Worm (Caenorhabditis elegans) whole organism, young adult: ENCODE measurements around the gene metl-6.

Source experiments
- B0019.2 ChIP-seq: fragments of 200-800 bp; sonication (Bioruptor generic); conservative IDR thresholded peaks from 2 replicates; pipeline ENCODE4 v1.3.6; 2022; ENCODE audit warnings: missing genetic modification reagents, missing genetic modification characterization, missing compliant biosample characterization
- B0336.3 ChIP-seq: fragments of 200-800 bp; sonication (Bioruptor generic); IDR thresholded peaks from 2 replicates; pipeline ENCODE4 v1.3.6; 2022; ENCODE audit warnings: missing genetic modification characterization, missing compliant biosample characterization
- C17E4.6 ChIP-seq: fragments of 200-800 bp; sonication (Bioruptor generic); IDR thresholded peaks from 2 replicates; pipeline ENCODE4 v1.3.6; 2022; ENCODE audit warnings: missing genetic modification reagents, missing genetic modification characterization, missing compliant biosample characterization
- F10E7.11 ChIP-seq: sonication (generic microtip); optimal IDR thresholded peaks from 2 replicates; lab custom pipeline; 2017; ENCODE audit warnings: mild to moderate bottlenecking, missing genetic modification characterization, moderate library complexity, missing compliant biosample characterization
- F37B4.10 ChIP-seq: fragments of 200-800 bp; sonication (Bioruptor generic); IDR thresholded peaks from 2 replicates; pipeline ENCODE4 v1.3.6; 2022; ENCODE audit warnings: missing genetic modification characterization, missing compliant biosample characterization
- F49E8.2 ChIP-seq: sonication (generic microtip); optimal IDR thresholded peaks from 3 replicates; lab custom pipeline; 2017; ENCODE audit warnings: missing genetic modification characterization, mild to moderate bottlenecking, missing compliant biosample characterization, antibody characterized with exemption, moderate library complexity; ENCODE audit not compliant: insufficient read depth
- F52B5.7 ChIP-seq: sonication (generic microtip); optimal IDR thresholded peaks from 2 replicates; lab custom pipeline; 2016; ENCODE audit warnings: mild to moderate bottlenecking, missing genetic modification characterization, missing compliant biosample characterization
- T26A5.8 ChIP-seq: sonication (generic microtip); optimal IDR thresholded peaks from 2 replicates; lab custom pipeline; 2016; ENCODE audit warnings: missing genetic modification characterization, missing compliant biosample characterization
- ama-1 ChIP-seq, 3 experiments: fragments of 150-350 bp in 1 of 3; sonication (generic microtip) in 2 of 3; optimal IDR thresholded peaks; 2 replicates each; lab custom pipeline; 2014 to 2018; ENCODE audit warnings: missing biosample characterization in 2 of 3, missing genetic modification characterization in 2 of 3, missing genetic modification reagents in 2 of 3
- aptf-3 ChIP-seq: fragments of 200-800 bp; sonication (Bioruptor generic); IDR thresholded peaks from 2 replicates; pipeline ENCODE4 v1.3.6; 2022; ENCODE audit warnings: missing genetic modification characterization, missing compliant biosample characterization
- atf-7 ChIP-seq: sonication (generic microtip); optimal IDR thresholded peaks from 2 replicates; lab custom pipeline; 2017; ENCODE audit warnings: mild to moderate bottlenecking, missing genetic modification characterization, missing compliant biosample characterization
- athp-1 ChIP-seq: sonication (generic microtip); optimal IDR thresholded peaks from 2 replicates; lab custom pipeline; 2017; ENCODE audit warnings: mild to moderate bottlenecking, missing genetic modification characterization, missing compliant biosample characterization
- attf-5 ChIP-seq: fragments of 200-800 bp; sonication (Bioruptor generic); optimal IDR thresholded peaks from 2 replicates; lab custom pipeline; 2018; ENCODE audit warnings: mild to moderate bottlenecking, missing genetic modification characterization, missing compliant biosample characterization
- cebp-1 ChIP-seq, 2 experiments: fragments of 200-800 bp in 1 of 2; sonication (Bioruptor generic) in 1 of 2; sonication (generic microtip) in 1 of 2; IDR thresholded peaks in 1 of 2; optimal IDR thresholded peaks in 1 of 2; 2 replicates each; pipeline versions ENCODE4 v1.3.6 to Lab custom; 2017 to 2022; ENCODE audit warnings: missing compliant biosample characterization in 2 of 2, missing genetic modification characterization in 2 of 2, mild to moderate bottlenecking in 1 of 2, missing genetic modification reagents in 1 of 2, moderate library complexity in 1 of 2
- cebp-2 ChIP-seq: fragments of 200-800 bp; sonication (Bioruptor generic); IDR thresholded peaks from 2 replicates; pipeline ENCODE4 v1.3.6; 2022; ENCODE audit warnings: missing genetic modification characterization, missing compliant biosample characterization
- ceh-100 ChIP-seq: fragments of 200-800 bp; sonication (Bioruptor generic); IDR thresholded peaks from 2 replicates; pipeline ENCODE4 v1.3.6; 2022; ENCODE audit warnings: missing genetic modification reagents, missing genetic modification characterization, missing compliant biosample characterization
- ceh-79 ChIP-seq: sonication (generic microtip); optimal IDR thresholded peaks from 2 replicates; lab custom pipeline; 2017; ENCODE audit warnings: mild to moderate bottlenecking, missing genetic modification characterization, missing compliant biosample characterization
- chd-7 ChIP-seq: sonication (generic microtip); optimal IDR thresholded peaks from 2 replicates; lab custom pipeline; 2016; ENCODE audit warnings: mild to moderate bottlenecking, missing genetic modification characterization, moderate library complexity, missing compliant biosample characterization
- efl-1 ChIP-seq: fragments of 150-350 bp; optimal IDR thresholded peaks from 2 replicates; lab custom pipeline; 2014; ENCODE audit warnings: missing biosample characterization, missing genetic modification reagents, missing genetic modification characterization
- ekl-4 ChIP-seq: fragments of 200-800 bp; sonication (Bioruptor generic); IDR thresholded peaks from 2 replicates; pipeline ENCODE4 v1.3.6; 2022; ENCODE audit warnings: missing genetic modification reagents, missing genetic modification characterization, missing compliant biosample characterization
- gei-17 ChIP-seq: fragments of 200-800 bp; sonication (Bioruptor generic); optimal IDR thresholded peaks from 2 replicates; lab custom pipeline; 2018; ENCODE audit warnings: mild to moderate bottlenecking, missing genetic modification characterization, missing compliant biosample characterization
- him-1 ChIP-seq: sonication (generic microtip); optimal IDR thresholded peaks from 2 replicates; lab custom pipeline; 2016; ENCODE audit warnings: missing genotype, missing genetic modification reagents, missing genetic modification characterization, missing compliant biosample characterization
- hmg-1.2 ChIP-seq: fragments of 200-800 bp; sonication (Bioruptor generic); IDR thresholded peaks from 2 replicates; pipeline ENCODE4 v1.3.6; 2022; ENCODE audit warnings: missing genetic modification reagents, missing genetic modification characterization, missing compliant biosample characterization
- hrde-1 ChIP-seq: sonication (generic microtip); optimal IDR thresholded peaks from 2 replicates; lab custom pipeline; 2016; ENCODE audit warnings: missing genetic modification characterization, mild to moderate bottlenecking, missing compliant biosample characterization, moderate library complexity, missing genotype, missing genetic modification reagents, borderline replicate concordance
- hsf-1 ChIP-seq: fragments of 200-800 bp; sonication (Bioruptor generic); IDR thresholded peaks from 2 replicates; pipeline ENCODE4 v1.3.6; 2022; ENCODE audit warnings: missing genetic modification reagents, missing genetic modification characterization, missing compliant biosample characterization
- let-607 ChIP-seq, 2 experiments: fragments of 200-800 bp in 1 of 2; sonication (Bioruptor generic) in 1 of 2; sonication (generic microtip) in 1 of 2; optimal IDR thresholded peaks; 2 replicates each; lab custom pipeline; 2016 to 2018; ENCODE audit warnings: mild to moderate bottlenecking in 2 of 2, missing compliant biosample characterization in 2 of 2, missing genetic modification characterization in 2 of 2, moderate library complexity in 2 of 2, missing genotype in 1 of 2
- lin-26 ChIP-seq: fragments of 200-800 bp; sonication (Bioruptor generic); IDR thresholded peaks from 2 replicates; pipeline ENCODE4 v1.3.6; 2022; ENCODE audit warnings: missing genetic modification reagents, missing genetic modification characterization, missing compliant biosample characterization
- madf-6 ChIP-seq: fragments of 200-800 bp; sonication (Bioruptor generic); IDR thresholded peaks from 2 replicates; pipeline ENCODE4 v1.3.6; 2022; ENCODE audit warnings: missing genetic modification reagents, missing genetic modification characterization, missing compliant biosample characterization
- nfya-1 ChIP-seq: sonication (generic microtip); optimal IDR thresholded peaks from 2 replicates; lab custom pipeline; 2017; ENCODE audit warnings: antibody characterized with exemption, missing compliant biosample characterization, missing genetic modification characterization, borderline replicate concordance; ENCODE audit not compliant: insufficient read depth
- nfyb-1 ChIP-seq: fragments of 200-800 bp; sonication (Bioruptor generic); IDR thresholded peaks from 2 replicates; pipeline ENCODE4 v1.3.6; 2022; ENCODE audit warnings: missing genetic modification reagents, missing genetic modification characterization, missing compliant biosample characterization
- nhr-27 ChIP-seq: fragments of 200-800 bp; sonication (Bioruptor generic); optimal IDR thresholded peaks from 2 replicates; lab custom pipeline; 2018; ENCODE audit warnings: mild to moderate bottlenecking, missing genetic modification characterization, moderate library complexity, missing compliant biosample characterization
- nhr-90 ChIP-seq: sonication (generic microtip); optimal IDR thresholded peaks from 2 replicates; lab custom pipeline; 2016; ENCODE audit warnings: missing genotype, mild to moderate bottlenecking, missing genetic modification characterization, missing compliant biosample characterization
- rcor-1 ChIP-seq: fragments of 200-800 bp; sonication (Bioruptor generic); IDR thresholded peaks from 2 replicates; pipeline ENCODE4 v1.3.6; 2022; ENCODE audit warnings: missing genetic modification reagents, missing genetic modification characterization, missing compliant biosample characterization
- repo-1 ChIP-seq: sonication (generic microtip); optimal IDR thresholded peaks from 2 replicates; lab custom pipeline; 2017; ENCODE audit warnings: mild to moderate bottlenecking, missing genetic modification characterization, missing compliant biosample characterization
- sea-2 ChIP-seq: fragments of 200-800 bp; sonication (Bioruptor generic); IDR thresholded peaks from 2 replicates; pipeline ENCODE4 v1.3.6; 2022; ENCODE audit warnings: missing genetic modification characterization, missing compliant biosample characterization
- snpc-1.1 ChIP-seq: sonication (generic microtip); optimal IDR thresholded peaks from 2 replicates; lab custom pipeline; 2017; ENCODE audit warnings: missing genetic modification characterization, mild to moderate bottlenecking, missing compliant biosample characterization, antibody characterized with exemption, moderate library complexity, missing genotype, missing genetic modification reagents; ENCODE audit not compliant: insufficient read depth
- somi-1 ChIP-seq: fragments of 200-800 bp; sonication (Bioruptor generic); optimal IDR thresholded peaks from 2 replicates; lab custom pipeline; 2018; ENCODE audit warnings: mild to moderate bottlenecking, missing genetic modification characterization, missing compliant biosample characterization
- tbp1 ChIP-seq: fragments of 200-800 bp; sonication (Bioruptor generic); optimal IDR thresholded peaks from 2 replicates; lab custom pipeline; 2018; ENCODE audit warnings: mild to moderate bottlenecking, missing genetic modification characterization, missing compliant biosample characterization
- tlf-1 ChIP-seq: fragments of 200-800 bp; sonication (Bioruptor generic); optimal IDR thresholded peaks from 2 replicates; lab custom pipeline; 2018; ENCODE audit warnings: mild to moderate bottlenecking, missing genetic modification characterization, missing compliant biosample characterization
- zim-3 ChIP-seq: sonication (generic microtip); optimal IDR thresholded peaks from 2 replicates; lab custom pipeline; 2017; ENCODE audit warnings: mild to moderate bottlenecking, missing genetic modification characterization, moderate library complexity, missing compliant biosample characterization
- ztf-18 ChIP-seq: sonication (generic microtip); optimal IDR thresholded peaks from 2 replicates; lab custom pipeline; 2016; ENCODE audit warnings: missing genotype, mild to moderate bottlenecking, missing genetic modification characterization, missing compliant biosample characterization
- ztf-28 ChIP-seq: fragments of 200-800 bp; sonication (Bioruptor generic); IDR thresholded peaks from 2 replicates; pipeline ENCODE4 v1.3.6; 2022; ENCODE audit warnings: missing genetic modification reagents, missing genetic modification characterization, missing compliant biosample characterization

metl-6 gene

DNA sequence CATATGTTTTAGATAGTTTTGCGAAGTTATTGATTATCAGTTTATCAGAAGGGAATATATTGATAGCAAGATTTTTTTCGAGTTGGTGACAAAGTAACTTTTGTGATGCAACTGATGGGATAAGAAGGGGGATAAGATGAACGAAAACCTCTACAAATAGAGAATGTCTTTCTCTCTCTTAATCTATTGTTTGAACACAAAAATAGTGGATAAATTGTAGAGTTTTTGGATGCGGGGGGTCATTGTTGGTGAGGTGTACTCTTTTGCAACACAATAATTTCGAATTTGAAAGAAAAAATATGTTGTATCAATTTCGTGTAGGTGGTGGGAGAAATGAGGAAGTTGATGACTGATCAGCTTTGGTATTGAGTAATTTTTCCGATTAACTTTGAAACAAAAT is 4.6 kb upstream of the metl-6 start, which contains the start of gene ZK1058.9 (continued):
- no peak for TF ChIP-seq lin-26 (GFP tag; lab: Robert Waterston, UW)

DNA sequence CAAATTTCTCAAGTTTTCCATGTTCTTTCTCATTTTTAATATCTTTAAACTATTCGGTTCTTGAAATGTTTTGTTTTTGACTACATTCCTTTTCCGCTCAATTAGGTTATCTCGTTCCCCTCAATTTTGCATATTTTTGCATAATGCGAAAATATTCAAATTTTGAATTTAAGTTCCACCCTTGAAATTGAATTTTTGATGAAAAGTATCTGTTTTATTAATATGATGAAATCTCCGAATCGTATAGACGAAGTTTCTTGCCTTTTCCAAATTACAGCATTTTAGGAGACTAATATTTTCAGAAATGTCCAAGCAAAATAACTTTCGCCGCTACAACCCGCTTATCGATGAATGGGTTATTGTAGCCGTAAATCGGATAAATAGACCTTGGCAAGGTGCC is 2.9 kb downstream of the metl-6 start, which contains the start of gene ZK1058.3:
Gene ZK1058.3, plus strand, starts transcription at position 301 of the 400 bp plus-strand sequence.
- TF ChIP-seq hsf-1 (GFP tag; lab: Robert Waterston, UW) (peak; percentile 55; the same call in 1 of the 2 replicates), madf-6 (GFP tag; lab: Robert Waterston, UW) (0 out of 2 replicates have a peak, but pooled peaks have one; percentile 42), B0019.2 (GFP tag; lab: Robert Waterston, UW) (0 out of 2 replicates have a peak, but pooled peaks have one; percentile 33), tlf-1 (GFP tag; lab: Kevin White, UChicago) (peak; percentile 1), ceh-79 (tag; lab: Kevin White, UChicago) (no peak), ekl-4 (GFP tag; lab: Robert Waterston, UW) (no peak), zim-3 (tag; lab: Kevin White, UChicago) (no peak), rcor-1 (0 out of 2 replicates have a peak, but pooled peaks have one; percentile 11), F37B4.10 (GFP tag; lab: Robert Waterston, UW) (no peak), B0336.3 (0 out of 2 replicates have a peak, but pooled peaks have one; percentile 20)

DNA sequence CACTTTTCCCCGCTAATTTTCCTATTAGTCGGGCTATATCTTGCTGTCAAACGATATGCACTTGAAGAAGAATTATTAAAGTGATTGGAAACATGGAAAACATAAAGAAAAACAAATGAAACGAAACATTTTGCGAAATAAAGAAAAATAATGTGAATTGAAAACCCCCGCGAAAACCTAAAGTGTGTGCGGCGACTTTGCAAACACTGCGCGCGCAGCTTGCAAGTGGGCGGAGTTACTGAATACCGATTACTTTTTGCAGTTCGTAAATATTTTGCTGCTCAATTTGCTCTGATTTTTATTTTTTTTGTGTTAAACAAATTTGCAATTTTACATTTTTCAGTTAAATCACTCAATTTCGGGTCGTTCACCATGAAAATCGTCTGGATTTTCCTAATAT is 4.9 kb downstream of the metl-6 start, which contains the start of gene ccdc-47:
Gene ccdc-47, plus strand, starts transcription at position 344 of the 400 bp plus-strand sequence.
- TF ChIP-seq ztf-18 (tag; lab: Kevin White, UChicago): peak; percentile 2
- no peak for TF ChIP-seq somi-1 (GFP tag; lab: Kevin White, UChicago)
- TF ChIP-seq cebp-1 (GFP tag; IDR thresholded peaks at IDR 0.05; lab: Robert Waterston, UW): no peak
- peak; percentile 69 for TF ChIP-seq cebp-1 (tag; optimal IDR thresholded peaks at IDR 0.05; lab: Kevin White, UChicago)
- no peak for TF ChIP-seq ekl-4 (GFP tag; lab: Robert Waterston, UW)
- no peak for TF ChIP-seq C17E4.6 (GFP tag; lab: Robert Waterston, UW)
- no peak for TF ChIP-seq him-1
- TF ChIP-seq F52B5.7: no peak
- TF ChIP-seq let-607 (tag; optimal IDR thresholded peaks at IDR 0.05; lab: Kevin White, UChicago): no peak
- no peak for TF ChIP-seq T26A5.8 (tag; lab: Kevin White, UChicago)
- no peak for TF ChIP-seq chd-7 (tag; lab: Kevin White, UChicago)
- peak; percentile 41; the same call in 1 of the 2 replicates for TF ChIP-seq hmg-1.2 (GFP tag; lab: Robert Waterston, UW)
- TF ChIP-seq gei-17 (GFP tag; lab: Kevin White, UChicago): no peak
- 0 out of 2 replicates have a peak, but pooled peaks have one; percentile 10 for TF ChIP-seq B0336.3
- TF ChIP-seq efl-1 (GFP tag; lab: Kevin White, UChicago): peak; percentile 75
- no peak for TF ChIP-seq repo-1 (tag; lab: Kevin White, UChicago)
- TF ChIP-seq ztf-28 (GFP tag; lab: Robert Waterston, UW): 0 out of 2 replicates have a peak, but pooled peaks have one; percentile 23
- no peak for TF ChIP-seq aptf-3 (GFP tag; lab: Robert Waterston, UW)
- TF ChIP-seq rcor-1: peak; percentile 30; the same call in 1 of the 2 replicates
- no peak for TF ChIP-seq nhr-90 (tag; lab: Kevin White, UChicago)
- TF ChIP-seq nfyb-1 (GFP tag; lab: Robert Waterston, UW): 0 out of 2 replicates have a peak, but pooled peaks have one; percentile 20
- TF ChIP-seq tbp1 (GFP tag; lab: Kevin White, UChicago): peak; percentile 17
- TF ChIP-seq tlf-1 (GFP tag; lab: Kevin White, UChicago): no peak
- TF ChIP-seq ama-1 (optimal IDR thresholded peaks at IDR 0.05; lab: Kevin White, UChicago): no peak
- no peak for TF ChIP-seq ama-1 (GFP tag; optimal IDR thresholded peaks at IDR 0.05; lab: Kevin White, UChicago)
- no peak for TF ChIP-seq cebp-2 (GFP tag; lab: Robert Waterston, UW)
- no peak for TF ChIP-seq F10E7.11
- 0 out of 2 replicates have a peak, but pooled peaks have one; percentile 32 for TF ChIP-seq ceh-100 (GFP tag; lab: Robert Waterston, UW)
- no peak for TF ChIP-seq sea-2
- no peak for TF ChIP-seq atf-7 (tag; lab: Kevin White, UChicago)
- TF ChIP-seq attf-5: peak; percentile 60
- TF ChIP-seq athp-1: no peak
- TF ChIP-seq nhr-27 (tag; lab: Kevin White, UChicago): no peak
- TF ChIP-seq F49E8.2 (tag; lab: Kevin White, UChicago): peak; percentile 1
- peak; percentile 58 for TF ChIP-seq snpc-1.1 (tag; lab: Kevin White, UChicago)
- no peak for TF ChIP-seq nfya-1 (tag; lab: Kevin White, UChicago)
- no peak for TF ChIP-seq hrde-1 (tag; lab: Kevin White, UChicago)
